Worm (Caenorhabditis elegans) whole organism, L1 larva: ENCODE measurements around the gene fog-2.

Experiments
- C34B4.2 ChIP-seq: sonication (generic microtip); optimal IDR thresholded peaks from 2 replicates; lab custom pipeline; 2017; ENCODE audit warnings: mild to moderate bottlenecking, missing genetic modification characterization, missing compliant biosample characterization
- ama-1 ChIP-seq: fragments of 150-350 bp; optimal IDR thresholded peaks from 2 replicates; lab custom pipeline; 2014
- efl-3 ChIP-seq: fragments of 200-800 bp; sonication (Bioruptor generic); optimal IDR thresholded peaks from 2 replicates; lab custom pipeline; 2018; ENCODE audit warnings: mild to moderate bottlenecking, missing genetic modification characterization, missing compliant biosample characterization
- fkh-8 ChIP-seq: sonication (generic microtip); optimal IDR thresholded peaks from 2 replicates; lab custom pipeline; 2016; ENCODE audit warnings: mild to moderate bottlenecking, missing genetic modification characterization, missing compliant biosample characterization
- mef-2 ChIP-seq: fragments of 150-350 bp; optimal IDR thresholded peaks from 2 replicates; lab custom pipeline; 2014; ENCODE audit warnings: missing biosample characterization, missing genetic modification characterization
- nhr-28 ChIP-seq: fragments of 150-350 bp; optimal IDR thresholded peaks from 2 replicates; lab custom pipeline; 2014; ENCODE audit warnings: missing biosample characterization, missing genetic modification characterization

- TF ChIP-seq ama-1 (lab: Kevin White, UChicago) (no peak), efl-3 (no peak), nhr-28 (tag; lab: Kevin White, UChicago) (no peak), C34B4.2 (tag; lab: Kevin White, UChicago) (no peak), mef-2 (tag; lab: Kevin White, UChicago) (no peak), fkh-8 (tag; lab: Kevin White, UChicago) (no peak)
Observed at ce11 chrV:20223725-20224124, 24.7 kb downstream of the fog-2 start.
